Fruit fly (Drosophila melanogaster) whole organism, embryonic: ENCODE measurements around the gene dib.

Experiments
- Abd-B ChIP-seq: fragments of 200-800 bp; sonication (Bioruptor generic); optimal IDR thresholded peaks from 2 replicates; lab custom pipeline; 2018; ENCODE audit warnings: missing biosample characterization, mild to moderate bottlenecking, missing genetic modification characterization, moderate library complexity
- Adf1 ChIP-seq: fragments of 200-800 bp; sonication (Bioruptor generic); IDR thresholded peaks from 2 replicates; pipeline ENCODE4 v1.3.6; 2022; ENCODE audit warnings: missing biosample characterization, missing genetic modification characterization
- B-H1 ChIP-seq: fragments of 200-800 bp; sonication (Bioruptor generic); IDR thresholded peaks from 3 replicates; pipeline ENCODE4 v1.3.6; 2022; ENCODE audit warnings: missing biosample characterization, missing genetic modification characterization
- CG10274 ChIP-seq: fragments of 200-800 bp; sonication (Bioruptor generic); optimal IDR thresholded peaks from 3 replicates; lab custom pipeline; 2017; ENCODE audit warnings: missing biosample characterization, mild to moderate bottlenecking, missing genetic modification characterization
- CG11093 ChIP-seq: fragments of 200-800 bp; sonication (Bioruptor generic); IDR thresholded peaks from 3 replicates; pipeline ENCODE4 v1.3.6; 2022; ENCODE audit warnings: missing biosample characterization, missing genetic modification characterization
- CG11696 ChIP-seq: fragments of 200-800 bp; sonication (Bioruptor generic); IDR thresholded peaks from 2 replicates; pipeline ENCODE4 v1.3.6; 2022; ENCODE audit warnings: missing biosample characterization, missing genetic modification characterization
- CG12104 ChIP-seq: fragments of 200-800 bp; sonication (Bioruptor generic); optimal IDR thresholded peaks from 3 replicates; lab custom pipeline; 2016; ENCODE audit warnings: missing biosample characterization, missing genetic modification characterization
- CG14860 ChIP-seq: fragments of 200-800 bp; sonication (Bioruptor generic); IDR thresholded peaks from 3 replicates; pipeline ENCODE4 v1.3.6; 2022; ENCODE audit warnings: missing biosample characterization, missing genetic modification characterization; ENCODE audit not compliant: partially characterized antibody
- CG17186 ChIP-seq: fragments of 200-800 bp; sonication (Bioruptor generic); optimal IDR thresholded peaks from 3 replicates; lab custom pipeline; 2017; ENCODE audit warnings: missing biosample characterization, missing genetic modification reagents, missing genetic modification characterization
- CG17829 ChIP-seq: fragments of 200-800 bp; optimal IDR thresholded peaks from 2 replicates; lab custom pipeline; 2019; ENCODE audit warnings: missing biosample characterization, mild to moderate bottlenecking, missing genetic modification characterization, moderate library complexity
- CG17912 ChIP-seq: fragments of 200-800 bp; sonication (Bioruptor generic); optimal IDR thresholded peaks from 2 replicates; lab custom pipeline; 2018; ENCODE audit warnings: missing biosample characterization, mild to moderate bottlenecking, missing genetic modification characterization
- CG1832 ChIP-seq: fragments of 200-800 bp; sonication (Bioruptor generic); optimal IDR thresholded peaks from 2 replicates; lab custom pipeline; 2017; ENCODE audit warnings: missing biosample characterization, mild to moderate bottlenecking, missing genetic modification characterization, inconsistent platforms
- CG3163 ChIP-seq: fragments of 200-800 bp; sonication (Bioruptor generic); optimal IDR thresholded peaks from 3 replicates; lab custom pipeline; 2016; ENCODE audit warnings: missing biosample characterization, missing genetic modification characterization
- CG33213 ChIP-seq: fragments of 200-800 bp; sonication (Bioruptor generic); optimal IDR thresholded peaks from 3 replicates; lab custom pipeline; 2016; ENCODE audit warnings: missing biosample characterization, missing genetic modification characterization
- CG3726 ChIP-seq: fragments of 200-800 bp; sonication (Bioruptor generic); IDR thresholded peaks from 3 replicates; pipeline ENCODE4, ENCODE4 v1.3.6; 2022; ENCODE audit warnings: missing biosample characterization, missing genetic modification characterization
- CG4282 ChIP-seq: fragments of 200-800 bp; sonication (Bioruptor generic); optimal IDR thresholded peaks from 2 replicates; lab custom pipeline; 2016; ENCODE audit warnings: missing biosample characterization, missing genetic modification characterization
- CG6254 ChIP-seq: fragments of 200-800 bp; sonication (Bioruptor generic); optimal IDR thresholded peaks from 3 replicates; lab custom pipeline; 2017; ENCODE audit warnings: mild to moderate bottlenecking, missing biosample characterization, missing genetic modification reagents, missing genetic modification characterization
- CG6813 ChIP-seq: fragments of 200-800 bp; sonication (Bioruptor generic); optimal IDR thresholded peaks from 2 replicates; lab custom pipeline; 2017; ENCODE audit warnings: missing biosample characterization, missing genetic modification characterization, mild to moderate bottlenecking, moderate library complexity, missing genetic modification reagents
- CG6854 ChIP-seq: fragments of 200-800 bp; sonication (Bioruptor generic); optimal IDR thresholded peaks from 3 replicates; lab custom pipeline; 2017; ENCODE audit warnings: missing biosample characterization, mild to moderate bottlenecking, missing genetic modification characterization
- CG7357 ChIP-seq: fragments of 200-800 bp; sonication (Bioruptor generic); IDR thresholded peaks from 3 replicates; pipeline ENCODE4 v1.3.6; 2022; ENCODE audit warnings: missing biosample characterization, missing genetic modification characterization
- CG9817 ChIP-seq: fragments of 200-800 bp; sonication (Bioruptor generic); optimal IDR thresholded peaks from 2 replicates; lab custom pipeline; 2018; ENCODE audit warnings: missing biosample characterization, mild to moderate bottlenecking, missing genetic modification characterization, moderate library complexity
- Chrac-16 ChIP-seq: fragments of 200-800 bp; sonication (Bioruptor generic); optimal IDR thresholded peaks from 3 replicates; lab custom pipeline; 2016; ENCODE audit warnings: missing biosample characterization, missing genetic modification characterization
- Deaf1 ChIP-seq: fragments of 200-800 bp; optimal IDR thresholded peaks from 3 replicates; lab custom pipeline; 2019; ENCODE audit warnings: missing biosample characterization, mild to moderate bottlenecking, missing genetic modification characterization, moderate library complexity
- Dfd ChIP-seq, 2 experiments: fragments of >200 bp; optimal IDR thresholded peaks; 2 replicates each; lab custom pipeline; 2017; ENCODE audit warnings: missing biosample characterization in 2 of 2, missing genetic modification characterization in 2 of 2
- Dip3 ChIP-seq: fragments of 200-800 bp; sonication (Bioruptor generic); optimal IDR thresholded peaks from 3 replicates; lab custom pipeline; 2016; ENCODE audit warnings: missing biosample characterization, missing genetic modification characterization
- Dref ChIP-seq: fragments of 200-800 bp; sonication (Bioruptor generic); IDR thresholded peaks from 2 replicates; pipeline ENCODE4 v1.3.6; 2022; ENCODE audit warnings: missing biosample characterization, missing genetic modification characterization
- Drgx ChIP-seq: fragments of 200-800 bp; sonication (Bioruptor generic); IDR thresholded peaks from 2 replicates; pipeline ENCODE4 v1.3.6; 2022; ENCODE audit warnings: missing biosample characterization, missing genetic modification characterization
- HLH4C ChIP-seq: fragments of 200-800 bp; sonication (Bioruptor generic); IDR thresholded peaks from 3 replicates; pipeline ENCODE4 v1.3.6; 2022; ENCODE audit warnings: missing biosample characterization, missing genetic modification characterization; ENCODE audit not compliant: partially characterized antibody
- HLHmδ ChIP-seq: fragments of 200-800 bp; sonication (Bioruptor generic); optimal IDR thresholded peaks from 2 replicates; lab custom pipeline; 2018; ENCODE audit warnings: missing biosample characterization, mild to moderate bottlenecking, missing genetic modification characterization, moderate library complexity
- HmgZ ChIP-seq: fragments of 200-800 bp; sonication (Bioruptor generic); optimal IDR thresholded peaks from 2 replicates; lab custom pipeline; 2018; ENCODE audit warnings: missing biosample characterization, mild to moderate bottlenecking, missing genetic modification characterization
- Nf-YB ChIP-seq: fragments of 200-800 bp; sonication (Bioruptor generic); optimal IDR thresholded peaks from 3 replicates; lab custom pipeline; 2019; ENCODE audit warnings: missing biosample characterization, mild to moderate bottlenecking, missing genetic modification characterization, moderate library complexity
- Xrp1 ChIP-seq: fragments of 200-800 bp; sonication (Bioruptor generic); IDR thresholded peaks from 2 replicates; pipeline ENCODE4 v1.3.6; 2022; ENCODE audit warnings: missing biosample characterization, missing genetic modification characterization
- btn ChIP-seq: fragments of 200-800 bp; sonication (Bioruptor generic); optimal IDR thresholded peaks from 2 replicates; lab custom pipeline; 2016; ENCODE audit warnings: missing biosample characterization, missing genetic modification characterization
- dimm ChIP-seq: fragments of 200-800 bp; sonication (Bioruptor generic); IDR thresholded peaks from 2 replicates; pipeline ENCODE4 v1.3.6; 2022; ENCODE audit warnings: missing biosample characterization, missing genetic modification characterization
- dysf ChIP-seq: fragments of 200-800 bp; sonication (Bioruptor generic); IDR thresholded peaks from 3 replicates; pipeline ENCODE4 v1.3.6; 2022; ENCODE audit warnings: missing biosample characterization, missing genetic modification characterization
- en ChIP-seq: fragments of 200-800 bp; sonication (Bioruptor generic); optimal IDR thresholded peaks from 2 replicates; lab custom pipeline; 2016; ENCODE audit warnings: missing biosample characterization, missing genetic modification characterization
- eve ChIP-seq, 2 experiments: fragments of >200 bp; optimal IDR thresholded peaks; 2 replicates each; lab custom pipeline; 2017; ENCODE audit warnings: missing biosample characterization in 2 of 2, missing genetic modification characterization in 2 of 2
- fru ChIP-seq: fragments of >200 bp; optimal IDR thresholded peaks from 2 replicates; lab custom pipeline; 2017
- grau ChIP-seq: fragments of 200-800 bp; optimal IDR thresholded peaks from 3 replicates; lab custom pipeline; 2019; ENCODE audit warnings: missing biosample characterization, mild to moderate bottlenecking, missing genetic modification characterization, moderate library complexity
- hb ChIP-seq: fragments of 200-800 bp; sonication (Bioruptor generic); IDR thresholded peaks from 3 replicates; pipeline ENCODE4 v1.3.6; 2022; ENCODE audit warnings: missing biosample characterization, missing genetic modification characterization; ENCODE audit not compliant: partially characterized antibody
- hbn ChIP-seq: fragments of 200-800 bp; sonication (Bioruptor generic); IDR thresholded peaks from 2 replicates; pipeline ENCODE4 v1.3.6; 2022; ENCODE audit warnings: missing biosample characterization, missing genetic modification characterization; ENCODE audit not compliant: partially characterized antibody
- hth ChIP-seq: fragments of >200 bp; optimal IDR thresholded peaks from 2 replicates; lab custom pipeline; 2017; ENCODE audit warnings: inconsistent platforms
- kah ChIP-seq: fragments of 200-800 bp; sonication (Bioruptor generic); optimal IDR thresholded peaks from 2 replicates; lab custom pipeline; 2018; ENCODE audit warnings: missing biosample characterization, mild to moderate bottlenecking, missing genetic modification characterization
- mirr ChIP-seq: fragments of 200-800 bp; sonication (Bioruptor generic); optimal IDR thresholded peaks from 3 replicates; lab custom pipeline; 2018; ENCODE audit warnings: missing biosample characterization, mild to moderate bottlenecking, missing genetic modification characterization
- nom ChIP-seq: fragments of 200-800 bp; sonication (Bioruptor generic); optimal IDR thresholded peaks from 2 replicates; lab custom pipeline; 2017; ENCODE audit warnings: missing biosample characterization, missing genetic modification characterization, mild to moderate bottlenecking, moderate library complexity, missing genetic modification reagents
- otp ChIP-seq: fragments of 200-800 bp; sonication (Bioruptor generic); IDR thresholded peaks from 3 replicates; pipeline ENCODE4, ENCODE4 v1.3.6; 2022; ENCODE audit warnings: missing biosample characterization, missing genetic modification characterization
- seq ChIP-seq: fragments of 200-800 bp; sonication (Bioruptor generic); IDR thresholded peaks from 2 replicates; pipeline ENCODE4 v1.3.6; 2022; ENCODE audit warnings: missing biosample characterization, missing genetic modification characterization
- tap ChIP-seq: fragments of 200-800 bp; optimal IDR thresholded peaks from 3 replicates; lab custom pipeline; 2019; ENCODE audit warnings: missing biosample characterization, mild to moderate bottlenecking, missing genetic modification characterization, moderate library complexity
- tll ChIP-seq, 2 experiments: fragments of 200-800 bp in 1 of 2; fragments of >200 bp in 1 of 2; sonication (Bioruptor generic) in 1 of 2; optimal IDR thresholded peaks; 2 replicates each; lab custom pipeline; 2017 to 2019; ENCODE audit warnings: missing biosample characterization in 2 of 2, missing genetic modification characterization in 2 of 2, mild to moderate bottlenecking in 1 of 2, moderate library complexity in 1 of 2
- trem ChIP-seq: fragments of 200-800 bp; optimal IDR thresholded peaks from 3 replicates; lab custom pipeline; 2019; ENCODE audit warnings: missing biosample characterization, mild to moderate bottlenecking, missing genetic modification characterization, moderate library complexity
- vnd ChIP-seq: fragments of 200-800 bp; sonication (Bioruptor generic); IDR thresholded peaks from 3 replicates; pipeline ENCODE4 v1.3.6; 2022; ENCODE audit warnings: missing biosample characterization, missing genetic modification characterization; ENCODE audit not compliant: partially characterized antibody

dib gene

DNA sequence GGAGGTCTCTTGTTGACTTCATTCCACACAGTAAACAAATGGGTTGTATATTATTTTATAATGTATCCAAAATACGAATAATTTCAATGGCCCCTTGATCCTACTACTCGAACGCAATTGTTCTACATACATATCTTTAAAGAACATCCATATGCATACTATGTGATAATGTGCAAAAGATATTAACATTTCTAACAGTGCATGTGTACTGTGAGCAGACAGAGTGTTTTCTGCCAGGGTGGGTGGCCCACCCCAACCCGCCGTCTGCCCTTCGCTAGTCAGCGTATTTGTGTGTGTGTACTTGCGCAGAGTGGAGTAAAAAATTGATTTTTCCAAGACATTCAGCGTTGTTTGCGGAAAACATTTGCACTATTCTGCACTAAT lies 8.9 kb downstream of the dib start (continued):
- TF ChIP-seq CG33213 (GFP tag; lab: Kevin White, UChicago), result no peak
- peak; percentile 56 for TF ChIP-seq CG9817 (tag; lab: Kevin White, UChicago)
- TF ChIP-seq CG11696, result 0 out of 2 replicates have a peak, but pooled peaks have one; percentile 39
- no peak for TF ChIP-seq CG17912 (GFP tag; lab: Kevin White, UChicago)
- no peak for TF ChIP-seq hbn
- TF ChIP-seq dimm (GFP tag; lab: Robert Waterston, UW), result 0 out of 2 replicates have a peak, but pooled peaks have one; percentile 28
- TF ChIP-seq seq (GFP tag; lab: Robert Waterston, UW), result peak; percentile 57
- no peak for TF ChIP-seq CG6254 (GFP tag; lab: Kevin White, UChicago)
- no peak for TF ChIP-seq CG10274 (GFP tag; lab: Kevin White, UChicago)
- no peak for TF ChIP-seq HLHmδ (GFP tag; lab: Kevin White, UChicago)
- TF ChIP-seq dysf, result peak; percentile 78
- TF ChIP-seq Chrac-16, result peak; percentile 12
- no peak for TF ChIP-seq mirr (GFP tag; lab: Kevin White, UChicago)
- no peak for TF ChIP-seq tll (GFP tag; optimal IDR thresholded peaks at IDR 0.05; lab: Kevin White, UChicago)
- peak; percentile 14 for TF ChIP-seq Abd-B
- TF ChIP-seq eve (GFP tag; optimal IDR thresholded peaks at IDR 0.05; lab: Kevin White, UChicago), result peak in 1 of 2 experiments; percentile 72
- TF ChIP-seq CG7357 (GFP tag; lab: Robert Waterston, UW), result peak; percentile 49; the same call in 2 of the 3 replicates
- peak; percentile 64; the same call in 1 of the 3 replicates for TF ChIP-seq otp
- TF ChIP-seq CG17829, result no peak
- peak; percentile 91 for TF ChIP-seq Drgx (GFP tag; lab: Robert Waterston, UW)
- no peak for TF ChIP-seq vnd (GFP tag; lab: Robert Waterston, UW)
- TF ChIP-seq Xrp1 (GFP tag; lab: Robert Waterston, UW), result peak; percentile 78
- no peak for TF ChIP-seq CG6854 (GFP tag; lab: Kevin White, UChicago)
- peak; percentile 45 for TF ChIP-seq nom (GFP tag; lab: Kevin White, UChicago)
- TF ChIP-seq CG12104, result no peak
- TF ChIP-seq CG6813, result peak; percentile 61
- peak; percentile 12 for TF ChIP-seq CG17186 (GFP tag; lab: Kevin White, UChicago)
- peak; percentile 57 for TF ChIP-seq tap (tag; lab: Kevin White, UChicago)
- TF ChIP-seq en (GFP tag; lab: Kevin White, UChicago), result no peak
- TF ChIP-seq Nf-YB (GFP tag; lab: Kevin White, UChicago), result no peak
- TF ChIP-seq Deaf1, result no peak
- no peak for TF ChIP-seq btn (GFP tag; lab: Kevin White, UChicago)
- no peak for TF ChIP-seq CG3163 (GFP tag; lab: Kevin White, UChicago)
- TF ChIP-seq CG14860 (GFP tag; lab: Robert Waterston, UW), result no peak
- peak; percentile 64; the same call in 1 of the 3 replicates for TF ChIP-seq CG3726
- no peak for TF ChIP-seq CG1832 (GFP tag; lab: Kevin White, UChicago)
- no peak for TF ChIP-seq Dfd (GFP tag; optimal IDR thresholded peaks at IDR 0.05; lab: Kevin White, UChicago)
- TF ChIP-seq fru (lab: Kevin White, UChicago), result no peak
- no peak for TF ChIP-seq Adf1
- TF ChIP-seq Dref (GFP tag; lab: Robert Waterston, UW), result no peak
- TF ChIP-seq CG4282, result no peak
- TF ChIP-seq B-H1 (GFP tag; lab: Robert Waterston, UW), result peak; percentile 74
- TF ChIP-seq kah (GFP tag; lab: Kevin White, UChicago), result no peak
- TF ChIP-seq HLH4C (GFP tag; lab: Robert Waterston, UW), result no peak
- TF ChIP-seq grau (tag; lab: Kevin White, UChicago), result peak; percentile 42
- TF ChIP-seq Dip3 (GFP tag; lab: Kevin White, UChicago), result peak; percentile 9
- peak; percentile 7 for TF ChIP-seq HmgZ (tag; lab: Kevin White, UChicago)
- TF ChIP-seq hb (GFP tag; lab: Robert Waterston, UW), result no peak
- no peak for TF ChIP-seq CG11093 (GFP tag; lab: Robert Waterston, UW)
- no peak for TF ChIP-seq hth (lab: Kevin White, UChicago)
- TF ChIP-seq trem (tag; lab: Kevin White, UChicago), result peak; percentile 22
